Fruit fly (Drosophila melanogaster): ENCODE data around the gene mRpL1.

The mRpL1 gene

dm6 chr3R:8333768-8334470 lies 32.7 kb downstream of the mRpL1 start, which contains the start of gene Poxm (continued):
- no peak for TF ChIP-seq Doc3 (GFP tag; IDR thresholded peaks at IDR 0.05; ENCODE audit: partially characterized antibody)
- TF ChIP-seq bowl (GFP tag; IDR thresholded peaks at IDR 0.05): no peak
- peak; percentile 97 for TF ChIP-seq CG18262 (tag; optimal IDR thresholded peaks at IDR 0.05)
- TF ChIP-seq CG2120 (GFP tag; optimal IDR thresholded peaks at IDR 0.05): peak; percentile 71
- TF ChIP-seq CG15073 (GFP tag; optimal IDR thresholded peaks at IDR 0.05): peak; percentile 72
- TF ChIP-seq Lhr (GFP tag; optimal IDR thresholded peaks at IDR 0.05): peak; percentile 69
- peak; percentile 58; the same call in 1 of the 2 replicates for TF ChIP-seq CG1024 (GFP tag; IDR thresholded peaks at IDR 0.05)
- peak; percentile 90 for TF ChIP-seq CG30431 (GFP tag; optimal IDR thresholded peaks at IDR 0.05)
- no peak for TF ChIP-seq fd64A (GFP tag; optimal IDR thresholded peaks at IDR 0.05)
- peak; percentile 82 for TF ChIP-seq Hsf (GFP tag; optimal IDR thresholded peaks at IDR 0.05)
- TF ChIP-seq zfh1 (GFP tag; IDR thresholded peaks at IDR 0.05): peak; percentile 67; the same call in 2 of the 3 replicates
- peak; percentile 56 for TF ChIP-seq CG17568 (GFP tag; optimal IDR thresholded peaks at IDR 0.05)
- TF ChIP-seq CG7556 (GFP tag; optimal IDR thresholded peaks at IDR 0.05): peak; percentile 93
- no peak for TF ChIP-seq CrebB (tag; optimal IDR thresholded peaks at IDR 0.05)
- TF ChIP-seq CG43689 (GFP tag; IDR thresholded peaks at IDR 0.05): peak; percentile 26; the same call in 1 of the 2 replicates
- peak; percentile 81 to 86 for TF ChIP-seq dpn (GFP tag; optimal IDR thresholded peaks at IDR 0.05)
- peak; percentile 24 for TF ChIP-seq scrt (GFP tag; optimal IDR thresholded peaks at IDR 0.05)
- peak; percentile 91 to 93 for TF ChIP-seq bsh (GFP tag; optimal IDR thresholded peaks at IDR 0.05)
- peak; percentile 77 for TF ChIP-seq kah (GFP tag; optimal IDR thresholded peaks at IDR 0.05)
- peak; percentile 78 for TF ChIP-seq CG12155 (GFP tag; optimal IDR thresholded peaks at IDR 0.05)
- no peak for TF ChIP-seq Fer1 (GFP tag; optimal IDR thresholded peaks at IDR 0.05)
- TF ChIP-seq Hr39 (optimal IDR thresholded peaks at IDR 0.05): no peak
- no peak for TF ChIP-seq CG15479 (GFP tag; optimal IDR thresholded peaks at IDR 0.05)
- peak; percentile 97 for TF ChIP-seq phol (tag; optimal IDR thresholded peaks at IDR 0.05)
- TF ChIP-seq CG15514 (GFP tag; optimal IDR thresholded peaks at IDR 0.05): peak; percentile 21
- peak; percentile 93 for TF ChIP-seq bcd (GFP tag; optimal IDR thresholded peaks at IDR 0.05)
- TF ChIP-seq CG16863 (GFP tag; optimal IDR thresholded peaks at IDR 0.05): peak; percentile 66
- no peak for TF ChIP-seq HLHmδ (GFP tag; optimal IDR thresholded peaks at IDR 0.05)
- peak; percentile 19 for TF ChIP-seq Myb (GFP tag; optimal IDR thresholded peaks at IDR 0.05)
- peak; percentile 44 for TF ChIP-seq Bdp1 (GFP tag; optimal IDR thresholded peaks at IDR 0.05)
- TF ChIP-seq Max (GFP tag; optimal IDR thresholded peaks at IDR 0.05): peak; percentile 78
- no peak; the same call in none of the 2 replicates for TF ChIP-seq amos (GFP tag; IDR thresholded peaks at IDR 0.05; ENCODE audit: partially characterized antibody)
- TF ChIP-seq gro (GFP tag; optimal IDR thresholded peaks at IDR 0.05): no peak
- TF ChIP-seq NFAT (GFP tag; IDR thresholded peaks at IDR 0.05): peak; percentile 65
- TF ChIP-seq Hey (tag; optimal IDR thresholded peaks at IDR 0.05): no peak
- no peak for TF ChIP-seq CG18011 (GFP tag; optimal IDR thresholded peaks at IDR 0.05)
- no peak for TF ChIP-seq CG3163 (GFP tag; optimal IDR thresholded peaks at IDR 0.05)
- TF ChIP-seq YL-1 (GFP tag; optimal IDR thresholded peaks at IDR 0.05): peak; percentile 21
- peak in 1 of 2 experiments; percentile 19 for TF ChIP-seq insv (GFP tag; optimal IDR thresholded peaks at IDR 0.05)
- peak; percentile 94 for TF ChIP-seq Nf-YC (tag; optimal IDR thresholded peaks at IDR 0.05)
- peak; percentile 69 for TF ChIP-seq ems (GFP tag; optimal IDR thresholded peaks at IDR 0.05)
- no peak for TF ChIP-seq nerfin-2 (GFP tag; IDR thresholded peaks at IDR 0.05; ENCODE audit: partially characterized antibody)
- TF ChIP-seq danr (GFP tag; IDR thresholded peaks at IDR 0.05): peak; percentile 86
- peak; percentile 87 for TF ChIP-seq Blimp-1 (GFP tag; optimal IDR thresholded peaks at IDR 0.05)
- TF ChIP-seq CG1792 (GFP tag; optimal IDR thresholded peaks at IDR 0.05): peak; percentile 18
- peak; percentile 26 for TF ChIP-seq CG7786 (GFP tag; optimal IDR thresholded peaks at IDR 0.05)
- peak; percentile 84 for TF ChIP-seq CG10462 (GFP tag; optimal IDR thresholded peaks at IDR 0.05)
- TF ChIP-seq CkIIα-i1 (GFP tag; IDR thresholded peaks at IDR 0.05): no peak; the same call in 1 of the 2 replicates
- peak; percentile 94 for TF ChIP-seq dysf (GFP tag; IDR thresholded peaks at IDR 0.05)
